Fruit fly (Drosophila melanogaster): ENCODE results near the gene CG14540.

DNA sequence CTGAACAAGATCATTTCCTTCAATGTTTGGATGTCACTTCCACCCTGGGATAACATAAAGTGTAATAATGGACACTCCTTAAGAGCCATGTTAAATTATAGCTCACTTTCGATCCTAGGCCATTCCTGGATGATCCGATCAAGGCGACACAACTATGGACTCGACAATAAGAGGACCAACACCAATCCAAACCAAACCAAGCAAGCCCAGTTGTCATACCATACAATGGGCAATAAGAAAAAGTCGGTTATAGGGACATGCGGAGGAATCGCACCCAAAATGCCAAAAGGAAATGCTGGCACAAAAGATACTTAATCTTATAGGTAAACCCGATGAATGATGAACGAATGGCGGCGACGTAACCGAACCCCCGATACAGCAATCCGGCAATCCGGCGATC, 43.0 kb downstream of the CG14540 start:
- TF ChIP-seq Dll (optimal IDR thresholded peaks at IDR 0.05): no peak
- TF ChIP-seq psq (optimal IDR thresholded peaks at IDR 0.05): no peak
- no peak for TF ChIP-seq pan (optimal IDR thresholded peaks at IDR 0.05)
- no peak for TF ChIP-seq usp (GFP tag; optimal IDR thresholded peaks at IDR 0.05)
- no peak for TF ChIP-seq EcR (GFP tag; optimal IDR thresholded peaks at IDR 0.05)
- no peak for TF ChIP-seq CG8478 (optimal IDR thresholded peaks at IDR 0.05)

Data from whole organism.